Fruit fly (Drosophila melanogaster) whole organism: ENCODE measurements around the gene CG4502.

ENCODE experiments used
- CG8478 ChIP-seq: fragments of >200 bp; optimal IDR thresholded peaks from 2 replicates; lab custom pipeline; 2018; ENCODE audit warnings: inconsistent platforms
- Dll ChIP-seq: fragments of >200 bp; optimal IDR thresholded peaks from 2 replicates; lab custom pipeline; 2017
- pan ChIP-seq: fragments of >200 bp; optimal IDR thresholded peaks from 2 replicates; lab custom pipeline; 2017
- psq ChIP-seq: fragments of >200 bp; optimal IDR thresholded peaks from 2 replicates; lab custom pipeline; 2017

DNA sequence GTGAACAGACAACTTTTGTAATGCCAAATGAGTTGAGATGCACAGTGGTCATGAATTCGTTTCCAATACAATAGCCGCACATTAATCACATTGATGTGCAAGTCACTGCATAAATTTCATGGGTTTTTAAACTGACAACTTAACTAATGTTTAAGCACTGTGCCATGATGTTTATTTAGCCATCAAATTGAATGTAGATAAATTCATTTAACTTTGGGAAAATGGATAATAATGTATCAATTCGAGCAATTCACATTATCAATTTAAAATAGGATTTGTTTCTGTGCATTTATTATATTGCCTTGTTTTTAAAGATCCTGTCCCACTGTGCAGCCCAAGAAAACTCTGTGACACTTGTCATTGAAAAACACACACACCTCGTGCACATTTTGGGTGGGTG, 56.0 kb downstream of the CG4502 start:
- TF ChIP-seq CG8478 (no peak), Dll (lab: Kevin White, UChicago) (no peak), pan (lab: Kevin White, UChicago) (no peak), psq (lab: Kevin White, UChicago) (no peak)
